Worm (Caenorhabditis elegans): Measurements from ENCODE around the gene asns-2.

asns-2 gene

DNA sequence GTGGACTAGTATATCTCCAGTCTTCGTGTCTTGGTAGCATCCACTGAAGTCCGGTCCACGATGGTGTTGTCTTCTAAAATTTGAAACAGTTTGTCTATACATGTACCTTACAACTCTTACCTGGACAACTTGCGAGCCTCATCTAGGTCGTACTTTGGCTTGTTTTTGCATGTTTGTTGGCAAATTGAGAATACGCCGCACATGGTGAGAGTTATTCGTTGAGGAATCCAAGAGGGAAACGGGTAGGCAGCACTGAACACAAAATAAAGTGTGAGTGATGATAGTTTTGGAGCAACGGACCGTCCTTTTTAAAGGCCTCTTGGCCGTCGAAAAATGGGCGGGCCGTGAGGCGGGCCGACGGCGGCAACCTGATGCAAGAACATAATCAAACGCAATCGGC is at the start of gene asns-2:
Gene asns-2, minus strand, starts transcription at position 282 of the 400 bp plus-strand sequence.
- TF ChIP-seq mep-1 (tag; optimal IDR thresholded peaks at IDR 0.05), result no peak
- TF ChIP-seq nhr-19 (GFP tag; conservative IDR thresholded peaks at IDR 0.05), result no peak
- TF ChIP-seq nhr-237 (tag; optimal IDR thresholded peaks at IDR 0.05), result no peak
- TF ChIP-seq snu-23 (GFP tag; optimal IDR thresholded peaks at IDR 0.05), result no peak
- TF ChIP-seq lir-3 (tag; optimal IDR thresholded peaks at IDR 0.05; ENCODE audit: poor library complexity), result no peak
- no peak for TF ChIP-seq hlh-4 (tag; optimal IDR thresholded peaks at IDR 0.05)
- TF ChIP-seq irx-1 (tag; optimal IDR thresholded peaks at IDR 0.05), result no peak
- TF ChIP-seq alr-1 (tag; optimal IDR thresholded peaks at IDR 0.05; ENCODE audit: borderline replicate concordance), result no peak
- no peak for TF ChIP-seq nhr-20 (tag; optimal IDR thresholded peaks at IDR 0.05)
- TF ChIP-seq ceh-8 (GFP tag; optimal IDR thresholded peaks at IDR 0.05), result no peak
- TF ChIP-seq nhr-90 (tag; optimal IDR thresholded peaks at IDR 0.05; ENCODE audit: poor library complexity), result no peak
- no peak for TF ChIP-seq fkh-8 (tag; optimal IDR thresholded peaks at IDR 0.05)
- no peak for TF ChIP-seq fkh-10 (GFP tag; optimal IDR thresholded peaks at IDR 0.05)
- TF ChIP-seq efl-1 (optimal IDR thresholded peaks at IDR 0.05), result no peak
- no peak for TF ChIP-seq efl-1 (GFP tag; optimal IDR thresholded peaks at IDR 0.05 in 1 of 2)

DNA sequence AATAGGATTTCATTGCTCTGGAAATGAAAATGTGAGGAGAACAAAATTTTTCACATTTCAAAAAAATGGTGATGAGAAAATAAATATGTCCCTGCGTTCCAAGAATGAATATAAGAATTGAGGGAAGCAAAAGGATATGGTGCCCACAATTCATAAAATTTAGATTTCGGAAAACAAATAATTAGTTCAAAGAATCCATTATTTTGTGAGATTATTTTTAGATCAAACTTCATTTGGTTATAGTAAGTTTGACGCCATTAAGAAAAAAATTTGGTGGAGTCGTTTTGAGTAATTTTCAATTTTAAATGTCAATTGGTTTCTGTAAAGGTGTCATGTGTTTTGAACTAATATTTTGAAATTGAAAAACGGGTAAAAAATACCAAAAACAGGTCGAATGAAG is 49.6 kb upstream of the asns-2 start:
- no peak for TF ChIP-seq pqm-1 (tag; optimal IDR thresholded peaks at IDR 0.05)
- no peak for TF ChIP-seq sox-4 (tag; optimal IDR thresholded peaks at IDR 0.05)
- no peak for TF ChIP-seq xbp-1 (tag; optimal IDR thresholded peaks at IDR 0.05)
- TF ChIP-seq jun-1 (tag; optimal IDR thresholded peaks at IDR 0.05), result no peak
- TF ChIP-seq nhr-84 (tag; optimal IDR thresholded peaks at IDR 0.05), result no peak
- no peak for TF ChIP-seq fkh-4 (tag; optimal IDR thresholded peaks at IDR 0.05; ENCODE audit: borderline replicate concordance)
- no peak for TF ChIP-seq mep-1 (tag; optimal IDR thresholded peaks at IDR 0.05)
- TF ChIP-seq nhr-85 (tag), result no peak
- no peak for TF ChIP-seq C04F5.9 (tag; optimal IDR thresholded peaks at IDR 0.05)
- TF ChIP-seq unc-130 (tag; optimal IDR thresholded peaks at IDR 0.05), result no peak
- TF ChIP-seq egl-27 (tag; optimal IDR thresholded peaks at IDR 0.05), result no peak
- no peak for TF ChIP-seq ceh-90 (tag; optimal IDR thresholded peaks at IDR 0.05)
- TF ChIP-seq C16A3.4 (tag; optimal IDR thresholded peaks at IDR 0.05), result no peak
- no peak for TF ChIP-seq nhr-90 (tag; optimal IDR thresholded peaks at IDR 0.05; ENCODE audit: poor library complexity)

DNA sequence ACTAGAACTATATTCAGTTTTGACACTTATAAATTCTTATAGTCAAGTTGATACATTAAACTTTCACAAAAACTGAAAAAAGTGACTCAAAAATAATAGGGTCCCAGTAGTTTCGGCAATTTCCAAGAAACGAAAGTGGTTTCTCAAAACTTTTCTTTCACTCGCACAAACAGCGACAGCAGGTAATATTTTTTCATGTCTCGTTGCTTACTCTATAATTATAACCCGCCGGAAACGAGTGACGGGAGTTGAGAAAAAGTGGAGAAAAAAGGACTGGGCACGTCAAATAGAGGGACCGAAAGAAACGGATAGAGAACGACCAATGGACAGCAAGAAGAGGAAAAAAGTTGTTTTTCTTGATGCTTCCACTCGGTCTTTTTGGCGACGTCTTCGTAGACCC is 49.2 kb upstream of the asns-2 start:
- TF ChIP-seq xbp-1 (tag; optimal IDR thresholded peaks at IDR 0.05) (no peak), grh-1 (GFP tag; IDR thresholded peaks at IDR 0.05) (no peak), tbx-2 (tag; optimal IDR thresholded peaks at IDR 0.05) (peak; percentile 13), lin-15B (tag; optimal IDR thresholded peaks at IDR 0.05) (no peak), nhr-237 (tag; optimal IDR thresholded peaks at IDR 0.05) (no peak), mef-2 (tag; optimal IDR thresholded peaks at IDR 0.05) (no peak), fkh-8 (tag; optimal IDR thresholded peaks at IDR 0.05) (peak; percentile 62), mep-1 (tag; optimal IDR thresholded peaks at IDR 0.05) (no peak), lin-14 (GFP tag; optimal IDR thresholded peaks at IDR 0.05) (peak; percentile 51)

DNA sequence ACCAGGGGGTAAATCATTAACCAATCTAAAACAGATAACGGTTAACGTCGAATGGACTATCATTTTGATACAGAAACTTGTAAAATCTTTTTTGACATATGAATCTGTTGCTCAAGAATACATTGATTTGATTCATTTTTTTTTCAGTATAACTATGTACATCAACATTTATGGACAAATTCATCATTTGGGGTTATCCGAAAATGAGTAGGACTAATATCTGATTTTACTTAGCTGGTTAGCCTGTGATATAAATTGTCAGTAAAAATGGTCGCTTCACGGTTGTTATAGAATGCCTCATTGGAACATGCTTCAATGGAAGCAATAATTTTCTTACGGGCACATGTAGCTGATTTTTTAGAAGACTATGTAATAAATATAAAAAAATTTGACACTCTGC is 46.9 kb upstream of the asns-2 start:
- TF ChIP-seq mab-9 (GFP tag; IDR thresholded peaks at IDR 0.05) (no peak), mdl-1 (tag; optimal IDR thresholded peaks at IDR 0.05) (no peak), pag-3 (tag; optimal IDR thresholded peaks at IDR 0.05; ENCODE audit: borderline replicate concordance, insufficient read depth) (no peak), nhr-76 (tag; optimal IDR thresholded peaks at IDR 0.05) (no peak), snu-23 (GFP tag; optimal IDR thresholded peaks at IDR 0.05) (no peak)
